Fruit fly (Drosophila melanogaster): Measurements from ENCODE around the gene CG42813.

CG42813 gene

DNA sequence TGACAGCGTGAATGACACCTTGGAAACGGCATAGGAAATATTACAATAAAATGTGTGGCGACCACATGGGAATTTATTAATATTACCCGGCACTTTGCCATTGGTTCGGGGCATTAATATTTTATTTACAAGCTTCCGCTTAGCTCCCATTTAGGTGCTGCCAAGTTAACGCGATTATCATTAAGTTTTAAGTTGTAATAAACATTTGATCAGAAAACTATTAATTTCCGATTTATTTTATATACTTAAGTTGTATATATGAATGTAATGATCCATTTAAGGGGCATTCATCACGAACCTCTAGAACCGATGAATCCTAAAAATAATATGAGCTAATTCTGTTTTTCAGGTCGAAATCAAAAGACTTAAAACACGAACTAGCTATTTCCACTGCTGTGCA, 10.1 kb downstream of the CG42813 start:
- TF ChIP-seq lz (GFP tag; optimal IDR thresholded peaks at IDR 0.05), result peak; percentile 8
- peak; percentile 45 for TF ChIP-seq svp (GFP tag)
- TF ChIP-seq CG15336 (GFP tag; IDR thresholded peaks at IDR 0.05), result no peak
- TF ChIP-seq Eip78C (GFP tag), result peak; percentile 55
- TF ChIP-seq CG10631 (GFP tag; optimal IDR thresholded peaks at IDR 0.05), result peak; percentile 8
- no peak for TF ChIP-seq CG3919 (GFP tag; optimal IDR thresholded peaks at IDR 0.05)

dm6 chr3R:27217465-27218059, 10.8 kb downstream of the CG42813 start:
- peak; percentile 94 for TF ChIP-seq Eip78C (GFP tag)
- TF ChIP-seq Hr38 (GFP tag; optimal IDR thresholded peaks at IDR 0.05), result no peak
- TF ChIP-seq Sox102F (GFP tag; optimal IDR thresholded peaks at IDR 0.05), result peak; percentile 54
- TF ChIP-seq CG15336 (GFP tag; IDR thresholded peaks at IDR 0.05), result peak; percentile 76
- peak; percentile 37; the same call in 1 of the 2 replicates for TF ChIP-seq Gug (GFP tag; IDR thresholded peaks at IDR 0.05)
- peak; percentile 70 for TF ChIP-seq CG6808 (GFP tag; optimal IDR thresholded peaks at IDR 0.05)
- TF ChIP-seq achi (GFP tag; optimal IDR thresholded peaks at IDR 0.05), result peak; percentile 74
- no peak for TF ChIP-seq CG8319 (GFP tag; optimal IDR thresholded peaks at IDR 0.05)
- peak; percentile 56 for TF ChIP-seq CG11902 (GFP tag; optimal IDR thresholded peaks at IDR 0.05)
- peak; percentile 47 for TF ChIP-seq CG7368 (GFP tag; optimal IDR thresholded peaks at IDR 0.05)
- TF ChIP-seq CG6163 (GFP tag; IDR thresholded peaks at IDR 0.05), result peak; percentile 36; the same call in 2 of the 3 replicates
- TF ChIP-seq Eip93F (GFP tag; optimal IDR thresholded peaks at IDR 0.05), result peak; percentile 64
- TF ChIP-seq CG16779 (tag; optimal IDR thresholded peaks at IDR 0.05), result peak; percentile 37
- peak; percentile 60 for TF ChIP-seq net (GFP tag; optimal IDR thresholded peaks at IDR 0.05)
- TF ChIP-seq CG34406 (GFP tag; optimal IDR thresholded peaks at IDR 0.05), result peak; percentile 74
- TF ChIP-seq OdsH (GFP tag; optimal IDR thresholded peaks at IDR 0.05), result peak; percentile 72
- TF ChIP-seq CG32006 (GFP tag; optimal IDR thresholded peaks at IDR 0.05), result peak; percentile 77
- no peak for TF ChIP-seq CG1621 (tag; optimal IDR thresholded peaks at IDR 0.05)
- no peak for TF ChIP-seq fd85E (GFP tag; optimal IDR thresholded peaks at IDR 0.05)
- no peak for TF ChIP-seq fkh (GFP tag; optimal IDR thresholded peaks at IDR 0.05)
- peak; percentile 47 for TF ChIP-seq CG31627 (GFP tag; optimal IDR thresholded peaks at IDR 0.05)
- TF ChIP-seq Blimp-1 (GFP tag; optimal IDR thresholded peaks at IDR 0.05), result peak; percentile 43
- TF ChIP-seq esn (GFP tag; optimal IDR thresholded peaks at IDR 0.05), result peak; percentile 81
- peak; percentile 41 for TF ChIP-seq fd59A (GFP tag; optimal IDR thresholded peaks at IDR 0.05)
- TF ChIP-seq CG8119 (GFP tag; IDR thresholded peaks at IDR 0.05), result peak; percentile 73
- TF ChIP-seq CG6792 (GFP tag; optimal IDR thresholded peaks at IDR 0.05), result peak; percentile 73
- peak; percentile 63 for TF ChIP-seq Sox14 (GFP tag; optimal IDR thresholded peaks at IDR 0.05)
- peak; percentile 21 for TF ChIP-seq Sox15 (GFP tag; optimal IDR thresholded peaks at IDR 0.05)
- peak; percentile 63 for TF ChIP-seq CG11762 (GFP tag; optimal IDR thresholded peaks at IDR 0.05; ENCODE audit: insufficient read depth)
- TF ChIP-seq Met (GFP tag; optimal IDR thresholded peaks at IDR 0.05), result peak; percentile 78
- TF ChIP-seq salr (GFP tag; optimal IDR thresholded peaks at IDR 0.05), result peak in 1 of 2 experiments; percentile 71
- peak; percentile 66 for TF ChIP-seq spab (GFP tag; optimal IDR thresholded peaks at IDR 0.05)
- peak; percentile 77 for TF ChIP-seq CG3919 (GFP tag; optimal IDR thresholded peaks at IDR 0.05)
- TF ChIP-seq acj6 (GFP tag; optimal IDR thresholded peaks at IDR 0.05), result peak; percentile 74
- peak; percentile 71 for TF ChIP-seq topi (GFP tag; optimal IDR thresholded peaks at IDR 0.05)
- TF ChIP-seq dsx (GFP tag; optimal IDR thresholded peaks at IDR 0.05; ENCODE audit: poor library complexity, severe bottlenecking), result peak; percentile 64
- TF ChIP-seq Hr39 (GFP tag; optimal IDR thresholded peaks at IDR 0.05), result peak; percentile 45
- peak; percentile 87 for TF ChIP-seq svp (GFP tag)
- peak; percentile 70 for TF ChIP-seq Eip75B (GFP tag; optimal IDR thresholded peaks at IDR 0.05)
- peak; percentile 26 for TF ChIP-seq vri (GFP tag; optimal IDR thresholded peaks at IDR 0.05)
- TF ChIP-seq pdm3 (GFP tag; optimal IDR thresholded peaks at IDR 0.05), result peak; percentile 69
- peak; percentile 69 for TF ChIP-seq CG3032 (tag; optimal IDR thresholded peaks at IDR 0.05)
- TF ChIP-seq Ets21C (GFP tag; optimal IDR thresholded peaks at IDR 0.05), result peak; percentile 32
- TF ChIP-seq lz (GFP tag; optimal IDR thresholded peaks at IDR 0.05), result peak; percentile 64
- peak; percentile 59 for TF ChIP-seq Hr4 (GFP tag; optimal IDR thresholded peaks at IDR 0.05)
- peak; percentile 17 for TF ChIP-seq CG6276 (GFP tag; optimal IDR thresholded peaks at IDR 0.05)
- no peak for TF ChIP-seq dac (GFP tag; optimal IDR thresholded peaks at IDR 0.05)
- TF ChIP-seq CG10631 (GFP tag; optimal IDR thresholded peaks at IDR 0.05), result peak; percentile 76

Data from whole organism, prepupa.